Worm (Caenorhabditis elegans) whole organism, L3 larva: ENCODE data around the gene osm-11.

Experiments used
- R02D3.7 ChIP-seq: fragments of 150-350 bp; optimal IDR thresholded peaks from 2 replicates; lab custom pipeline; 2014; ENCODE audit warnings: missing biosample characterization, missing genetic modification characterization
- ZK546.5 ChIP-seq: sonication (generic microtip); optimal IDR thresholded peaks from 2 replicates; lab custom pipeline; 2017; ENCODE audit warnings: missing biosample characterization, missing genetic modification characterization
- aly-2 ChIP-seq: fragments of 150-350 bp; optimal IDR thresholded peaks from 2 replicates; lab custom pipeline; 2014; ENCODE audit warnings: missing biosample characterization, missing genetic modification characterization
- ama-1 ChIP-seq: fragments of 150-350 bp; optimal IDR thresholded peaks from 2 replicates; lab custom pipeline; 2018
- ceh-16 ChIP-seq: sonication (generic microtip); optimal IDR thresholded peaks from 2 replicates; lab custom pipeline; 2017; ENCODE audit warnings: missing biosample characterization, missing genetic modification characterization
- ceh-28 ChIP-seq: fragments of 150-350 bp; optimal IDR thresholded peaks from 2 replicates; lab custom pipeline; 2014; ENCODE audit warnings: missing biosample characterization, missing genetic modification reagents, missing genetic modification characterization
- daf-12 ChIP-seq: fragments of 150-350 bp; optimal IDR thresholded peaks from 2 replicates; lab custom pipeline; 2014; ENCODE audit warnings: missing biosample characterization, missing genetic modification reagents, missing genetic modification characterization
- egl-5 ChIP-seq: fragments of 150-350 bp; optimal IDR thresholded peaks from 2 replicates; lab custom pipeline; 2017; ENCODE audit warnings: missing biosample characterization, missing genetic modification reagents, missing genetic modification characterization, inconsistent platforms
- elt-1 ChIP-seq: fragments of 150-350 bp; optimal IDR thresholded peaks from 2 replicates; lab custom pipeline; 2014; ENCODE audit warnings: missing biosample characterization, missing genetic modification characterization
- elt-3 ChIP-seq, 3 experiments: fragments of 150-350 bp in 1 of 3; sonication (generic microtip) in 2 of 3; optimal IDR thresholded peaks; 2 replicates in 2 of 3; 4 replicates in 1 of 3; lab custom pipeline; 2014 to 2017; ENCODE audit warnings: missing biosample characterization in 3 of 3, missing genetic modification characterization in 3 of 3
- fkh-10 ChIP-seq: sonication (generic microtip); optimal IDR thresholded peaks from 2 replicates; lab custom pipeline; 2017; ENCODE audit warnings: missing biosample characterization, missing genetic modification reagents, missing genetic modification characterization
- fkh-2 ChIP-seq: fragments of 150-350 bp; optimal IDR thresholded peaks from 2 replicates; lab custom pipeline; 2014; ENCODE audit warnings: missing biosample characterization, missing genetic modification reagents, missing genetic modification characterization
- lin-15B ChIP-seq: fragments of 150-350 bp; optimal IDR thresholded peaks from 2 replicates; lab custom pipeline; 2014; ENCODE audit warnings: missing biosample characterization, missing genetic modification characterization
- lin-39 ChIP-seq: fragments of 150-350 bp; optimal IDR thresholded peaks from 2 replicates; lab custom pipeline; 2018; ENCODE audit warnings: missing biosample characterization, missing genetic modification reagents, missing genetic modification characterization
- lsy-12 ChIP-seq: sonication (generic microtip); optimal IDR thresholded peaks from 2 replicates; lab custom pipeline; 2016; ENCODE audit warnings: mild to moderate bottlenecking, missing genetic modification characterization, missing compliant biosample characterization
- mdl-1 ChIP-seq: fragments of 150-350 bp; optimal IDR thresholded peaks from 2 replicates; lab custom pipeline; 2014; ENCODE audit warnings: missing biosample characterization, missing genetic modification characterization
- mml-1 ChIP-seq: fragments of 150-350 bp; sonication (generic microtip); optimal IDR thresholded peaks from 3 replicates; lab custom pipeline; 2014; ENCODE audit warnings: missing biosample characterization, missing genetic modification characterization
- nfya-1 ChIP-seq: sonication (generic microtip); optimal IDR thresholded peaks from 2 replicates; lab custom pipeline; 2017; ENCODE audit warnings: missing genetic modification characterization, mild to moderate bottlenecking, missing compliant biosample characterization, antibody characterized with exemption, moderate library complexity; ENCODE audit not compliant: insufficient read depth
- nhr-11 ChIP-seq: fragments of 150-350 bp; optimal IDR thresholded peaks from 2 replicates; lab custom pipeline; 2014; ENCODE audit warnings: missing biosample characterization, missing genetic modification characterization
- nhr-12 ChIP-seq: fragments of 150-350 bp; optimal IDR thresholded peaks from 2 replicates; lab custom pipeline; 2014; ENCODE audit warnings: missing biosample characterization, missing genetic modification characterization
- nhr-23 ChIP-seq: fragments of 150-350 bp; optimal IDR thresholded peaks from 2 replicates; lab custom pipeline; 2014; ENCODE audit warnings: missing biosample characterization, missing genetic modification reagents, missing genetic modification characterization
- nhr-237 ChIP-seq: fragments of 150-350 bp; optimal IDR thresholded peaks from 2 replicates; lab custom pipeline; 2014; ENCODE audit warnings: missing biosample characterization, missing genetic modification characterization
- nhr-25 ChIP-seq: sonication (generic microtip); optimal IDR thresholded peaks from 2 replicates; lab custom pipeline; 2017; ENCODE audit warnings: missing biosample characterization, missing genetic modification characterization
- nhr-28 ChIP-seq: fragments of 150-350 bp; optimal IDR thresholded peaks from 2 replicates; lab custom pipeline; 2014; ENCODE audit warnings: missing biosample characterization, missing genetic modification characterization
- nhr-43 ChIP-seq: sonication (generic microtip); optimal IDR thresholded peaks from 2 replicates; lab custom pipeline; 2016; ENCODE audit warnings: mild to moderate bottlenecking, missing genetic modification characterization, missing compliant biosample characterization; ENCODE audit not compliant: poor library complexity, severe bottlenecking
- nhr-77 ChIP-seq: fragments of 150-350 bp; optimal IDR thresholded peaks from 2 replicates; lab custom pipeline; 2014; ENCODE audit warnings: missing biosample characterization, missing genetic modification characterization
- pqm-1 ChIP-seq: fragments of 150-350 bp; optimal IDR thresholded peaks from 2 replicates; lab custom pipeline; 2017; ENCODE audit warnings: missing biosample characterization, missing genetic modification characterization, inconsistent platforms
- snpc-4 ChIP-seq: fragments of 150-350 bp; optimal IDR thresholded peaks from 2 replicates; lab custom pipeline; 2014; ENCODE audit warnings: missing biosample characterization, missing genetic modification characterization
- unc-39 ChIP-seq: sonication (generic microtip); optimal IDR thresholded peaks from 4 replicates; lab custom pipeline; 2017; ENCODE audit warnings: missing biosample characterization, missing genetic modification characterization
- unc-62 ChIP-seq: fragments of 150-350 bp; sonication (generic microtip); optimal IDR thresholded peaks from 4 replicates; lab custom pipeline; 2014; ENCODE audit warnings: missing biosample characterization, missing genetic modification reagents, missing genetic modification characterization
- zag-1 ChIP-seq: fragments of 150-350 bp; optimal IDR thresholded peaks from 2 replicates; lab custom pipeline; 2014; ENCODE audit warnings: missing biosample characterization, missing genetic modification characterization

Gene osm-11

ce11 chrX:17434234-17434633 lies 12.9 kb upstream of the osm-11 start, which contains the start of gene fubl-3 (continued):
- TF ChIP-seq nhr-23 (tag; lab: Kevin White, UChicago) (peak; percentile 14), lin-39 (peak; percentile 55), lin-15B (tag; lab: Kevin White, UChicago) (peak; percentile 27), mml-1 (tag; lab: Kevin White, UChicago) (no peak), mdl-1 (no peak), snpc-4 (tag; lab: Kevin White, UChicago) (peak; percentile 72)

- TF ChIP-seq nfya-1 (no peak), egl-5 (tag; lab: Kevin White, UChicago) (peak; percentile 91)
Observed at ce11 chrX:17428803-17429202, 7.4 kb upstream of the osm-11 start, which contains the start of gene pbo-6. pbo-6 (plus strand) TSS chrX:17429042.

- TF ChIP-seq elt-3 (tag; optimal IDR thresholded peaks at IDR 0.05; lab: Kevin White, UChicago) (peak in 1 of 3 experiments; percentile 25), snpc-4 (tag; lab: Kevin White, UChicago) (no peak), nfya-1 (peak; percentile 25), elt-1 (tag; lab: Kevin White, UChicago) (peak; percentile 94), zag-1 (tag; lab: Kevin White, UChicago) (no peak), R02D3.7 (tag; lab: Kevin White, UChicago) (no peak), nhr-25 (tag; lab: Kevin White, UChicago) (peak; percentile 60), nhr-11 (tag; lab: Kevin White, UChicago) (no peak), ceh-16 (tag; lab: Kevin White, UChicago) (no peak), unc-62 (GFP tag; lab: Kevin White, UChicago) (peak; percentile 55), aly-2 (tag; lab: Kevin White, UChicago) (no peak), nhr-12 (tag; lab: Kevin White, UChicago) (no peak), unc-39 (tag; lab: Kevin White, UChicago) (no peak), nhr-43 (tag; lab: Kevin White, UChicago) (peak; percentile 52), lin-15B (tag; lab: Kevin White, UChicago) (no peak), nhr-237 (tag; lab: Kevin White, UChicago) (no peak), fkh-10 (GFP tag; lab: Kevin White, UChicago) (no peak), pqm-1 (tag; lab: Kevin White, UChicago) (no peak), nhr-23 (tag; lab: Kevin White, UChicago) (peak; percentile 76), fkh-2 (tag; lab: Kevin White, UChicago) (no peak)
- TF ChIP-seq, all 47 proteins: peak for 7
Observed at ce11 chrX:17427778-17428177, 6.4 kb upstream of the osm-11 start.

ce11 chrX:17426712-17427111 lies 5.3 kb upstream of the osm-11 start:
- TF ChIP-seq ama-1 (lab: Kevin White, UChicago) (no peak), nhr-77 (tag; lab: Kevin White, UChicago) (no peak), ZK546.5 (tag; lab: Kevin White, UChicago) (no peak), snpc-4 (tag; lab: Kevin White, UChicago) (no peak), fkh-10 (GFP tag; lab: Kevin White, UChicago) (no peak), daf-12 (tag; lab: Kevin White, UChicago) (no peak), nhr-12 (tag; lab: Kevin White, UChicago) (no peak), R02D3.7 (tag; lab: Kevin White, UChicago) (no peak), nhr-28 (tag; lab: Kevin White, UChicago) (no peak), nhr-11 (tag; lab: Kevin White, UChicago) (no peak), ceh-28 (tag; lab: Kevin White, UChicago) (no peak)

- no peak for TF ChIP-seq elt-3 (tag; optimal IDR thresholded peaks at IDR 0.05; lab: Kevin White, UChicago)
- no peak for TF ChIP-seq fkh-2 (tag; lab: Kevin White, UChicago)
Observed at ce11 chrX:17424595-17424913, 3.2 kb upstream of the osm-11 start.

- TF ChIP-seq nhr-43 (tag; lab: Kevin White, UChicago) = peak; percentile 37
- TF ChIP-seq lsy-12 = no peak
- TF ChIP-seq lin-15B (tag; lab: Kevin White, UChicago) = no peak
- TF ChIP-seq nhr-25 (tag; lab: Kevin White, UChicago) = peak; percentile 70
- no peak for TF ChIP-seq nhr-11 (tag; lab: Kevin White, UChicago)
- TF ChIP-seq zag-1 (tag; lab: Kevin White, UChicago) = no peak
- TF ChIP-seq elt-1 (tag; lab: Kevin White, UChicago) = peak; percentile 82
- TF ChIP-seq ama-1 (lab: Kevin White, UChicago) = peak; percentile 49
- TF ChIP-seq nfya-1 = peak; percentile 15
Observed at ce11 chrX:17423894-17424594, 2.7 kb upstream of the osm-11 start.
